Fruit fly (Drosophila melanogaster) whole organism, embryonic: Measurements from ENCODE around the gene kat80.

Source experiments
- Asciz ChIP-seq: fragments of 200-800 bp; sonication (Bioruptor generic); optimal IDR thresholded peaks from 2 replicates; lab custom pipeline; 2017; ENCODE audit warnings: missing biosample characterization, mild to moderate bottlenecking, missing genetic modification characterization, missing genetic modification reagents
- Awh ChIP-seq: fragments of 200-800 bp; sonication (Bioruptor generic); IDR thresholded peaks from 2 replicates; pipeline ENCODE4, ENCODE4 v1.3.6; 2022; ENCODE audit warnings: missing biosample characterization, missing genetic modification characterization
- CG11504 ChIP-seq: fragments of 200-800 bp; sonication (Bioruptor generic); optimal IDR thresholded peaks from 3 replicates; lab custom pipeline; 2019; ENCODE audit warnings: missing biosample characterization, mild to moderate bottlenecking, missing genetic modification characterization, moderate library complexity
- CG13287 ChIP-seq: fragments of 200-800 bp; sonication (Bioruptor generic); IDR thresholded peaks from 2 replicates; pipeline ENCODE4 v1.3.6; 2022; ENCODE audit warnings: missing biosample characterization, missing genetic modification characterization; ENCODE audit not compliant: partially characterized antibody
- CG15514 ChIP-seq: fragments of 200-800 bp; sonication (Bioruptor generic); optimal IDR thresholded peaks from 3 replicates; lab custom pipeline; 2017; ENCODE audit warnings: missing biosample characterization, missing genetic modification characterization, mild to moderate bottlenecking, moderate library complexity, missing genetic modification reagents
- CG15696 ChIP-seq: fragments of 200-800 bp; sonication (Bioruptor generic); optimal IDR thresholded peaks from 2 replicates; lab custom pipeline; 2019; ENCODE audit warnings: missing biosample characterization, mild to moderate bottlenecking, missing genetic modification characterization, moderate library complexity
- CG17385 ChIP-seq: fragments of 200-800 bp; sonication (Bioruptor generic); optimal IDR thresholded peaks from 3 replicates; lab custom pipeline; 2018; ENCODE audit warnings: missing biosample characterization, mild to moderate bottlenecking, missing genetic modification characterization
- CG32767 ChIP-seq: fragments of 200-800 bp; sonication (Bioruptor generic); IDR thresholded peaks from 2 replicates; pipeline ENCODE4 v1.3.6; 2022; ENCODE audit warnings: missing biosample characterization, missing genetic modification characterization
- CG33213 ChIP-seq: fragments of 200-800 bp; sonication (Bioruptor generic); optimal IDR thresholded peaks from 3 replicates; lab custom pipeline; 2016; ENCODE audit warnings: missing biosample characterization, missing genetic modification characterization
- CG34422 ChIP-seq: fragments of 200-800 bp; sonication (Bioruptor generic); IDR thresholded peaks from 3 replicates; pipeline ENCODE4 v1.3.6; 2022; ENCODE audit warnings: missing biosample characterization, missing genetic modification characterization
- CG4328 ChIP-seq: fragments of 200-800 bp; sonication (Bioruptor generic); optimal IDR thresholded peaks from 3 replicates; lab custom pipeline; 2017; ENCODE audit warnings: missing biosample characterization, missing genetic modification reagents, missing genetic modification characterization
- CG43689 ChIP-seq: fragments of 200-800 bp; sonication (Bioruptor generic); IDR thresholded peaks from 2 replicates; pipeline ENCODE4 v1.3.6; 2022; ENCODE audit warnings: missing biosample characterization, missing genetic modification characterization
- CG5180 ChIP-seq: fragments of 200-800 bp; sonication (Bioruptor generic); optimal IDR thresholded peaks from 3 replicates; lab custom pipeline; 2017; ENCODE audit warnings: missing biosample characterization, missing genetic modification characterization, mild to moderate bottlenecking, moderate library complexity, missing genetic modification reagents
- CG5953 ChIP-seq: fragments of 200-800 bp; sonication (Bioruptor generic); IDR thresholded peaks from 2 replicates; pipeline ENCODE4 v1.3.6; 2022; ENCODE audit warnings: missing biosample characterization, missing genetic modification characterization
- CG6813 ChIP-seq: fragments of 200-800 bp; sonication (Bioruptor generic); optimal IDR thresholded peaks from 2 replicates; lab custom pipeline; 2017; ENCODE audit warnings: missing biosample characterization, missing genetic modification characterization, mild to moderate bottlenecking, moderate library complexity, missing genetic modification reagents
- CG7839 ChIP-seq: fragments of 200-800 bp; sonication (Bioruptor generic); optimal IDR thresholded peaks from 3 replicates; lab custom pipeline; 2018; ENCODE audit warnings: missing biosample characterization, mild to moderate bottlenecking, missing genetic modification characterization, moderate library complexity
- CG9609 ChIP-seq: fragments of 200-800 bp; sonication (Bioruptor generic); optimal IDR thresholded peaks from 3 replicates; lab custom pipeline; 2016; ENCODE audit warnings: missing biosample characterization, missing genetic modification characterization
- CG9817 ChIP-seq: fragments of 200-800 bp; sonication (Bioruptor generic); optimal IDR thresholded peaks from 2 replicates; lab custom pipeline; 2018; ENCODE audit warnings: missing biosample characterization, mild to moderate bottlenecking, missing genetic modification characterization, moderate library complexity
- CHES-1-like ChIP-seq: fragments of 200-800 bp; sonication (Bioruptor generic); optimal IDR thresholded peaks from 2 replicates; lab custom pipeline; 2016; ENCODE audit warnings: missing biosample characterization, missing genetic modification characterization
- D ChIP-seq, 2 experiments: fragments of 200-800 bp in 1 of 2; fragments of >200 bp in 1 of 2; sonication (Bioruptor generic) in 1 of 2; optimal IDR thresholded peaks; 2 replicates in 1 of 2; 3 replicates in 1 of 2; lab custom pipeline; 2017; ENCODE audit warnings: mild to moderate bottlenecking in 1 of 2, missing biosample characterization in 1 of 2, missing genetic modification characterization in 1 of 2, missing genetic modification reagents in 1 of 2
- HLHmδ ChIP-seq: fragments of 200-800 bp; sonication (Bioruptor generic); optimal IDR thresholded peaks from 2 replicates; lab custom pipeline; 2018; ENCODE audit warnings: missing biosample characterization, mild to moderate bottlenecking, missing genetic modification characterization, moderate library complexity
- Hey ChIP-seq: fragments of 200-800 bp; sonication (Bioruptor generic); optimal IDR thresholded peaks from 3 replicates; lab custom pipeline; 2018; ENCODE audit warnings: missing biosample characterization, mild to moderate bottlenecking, missing genetic modification characterization
- Jarid2 ChIP-seq: fragments of 200-800 bp; sonication (Bioruptor generic); optimal IDR thresholded peaks from 3 replicates; lab custom pipeline; 2017; ENCODE audit warnings: mild to moderate bottlenecking, missing biosample characterization, missing genetic modification reagents, missing genetic modification characterization
- NFAT ChIP-seq: fragments of 200-800 bp; sonication (Bioruptor generic); IDR thresholded peaks from 2 replicates; pipeline ENCODE4 v1.3.6; 2022; ENCODE audit warnings: missing biosample characterization, missing genetic modification characterization
- Pdp1 ChIP-seq, 2 experiments: fragments of 200-800 bp; sonication (Bioruptor generic); optimal IDR thresholded peaks; 3 replicates each; lab custom pipeline; 2016; ENCODE audit warnings: missing biosample characterization in 2 of 2, missing genetic modification characterization in 2 of 2, mild to moderate bottlenecking in 1 of 2, moderate library complexity in 1 of 2
- Ravus ChIP-seq: fragments of 200-800 bp; sonication (Bioruptor generic); IDR thresholded peaks from 2 replicates; pipeline ENCODE4 v1.3.6; 2022; ENCODE audit warnings: missing biosample characterization, missing genetic modification characterization
- Sry-β ChIP-seq: fragments of 200-800 bp; sonication (Bioruptor generic); optimal IDR thresholded peaks from 2 replicates; lab custom pipeline; 2018; ENCODE audit warnings: missing biosample characterization, mild to moderate bottlenecking, missing genetic modification characterization, moderate library complexity
- Stat92E ChIP-seq, 3 experiments: fragments of >200 bp in 2 of 3; fragments of 200-800 bp in 1 of 3; sonication (Bioruptor generic) in 1 of 3; optimal IDR thresholded peaks; 2 replicates each; lab custom pipeline; 2017 to 2019; ENCODE audit warnings: missing biosample characterization in 3 of 3, missing genetic modification characterization in 3 of 3, mild to moderate bottlenecking in 1 of 3, moderate library complexity in 1 of 3
- Tbp ChIP-seq: fragments of >200 bp; optimal IDR thresholded peaks from 2 replicates; lab custom pipeline; 2018; ENCODE audit warnings: missing biosample characterization, missing genetic modification characterization
- Xrp1 ChIP-seq: fragments of 200-800 bp; sonication (Bioruptor generic); IDR thresholded peaks from 2 replicates; pipeline ENCODE4 v1.3.6; 2022; ENCODE audit warnings: missing biosample characterization, missing genetic modification characterization
- aop ChIP-seq: fragments of 200-800 bp; sonication (Bioruptor generic); IDR thresholded peaks from 2 replicates; pipeline ENCODE4 v1.3.6; 2022; ENCODE audit warnings: missing biosample characterization, missing genetic modification characterization
- cad ChIP-seq: fragments of >200 bp; optimal IDR thresholded peaks from 2 replicates; lab custom pipeline; 2017; ENCODE audit warnings: missing biosample characterization, missing genetic modification characterization
- chinmo ChIP-seq: fragments of 200-800 bp; sonication (Bioruptor generic); IDR thresholded peaks from 4 replicates; pipeline ENCODE4 v1.3.6; 2022; ENCODE audit warnings: missing biosample characterization, missing genetic modification characterization; ENCODE audit not compliant: partially characterized antibody
- crc ChIP-seq: fragments of 200-800 bp; sonication (Bioruptor generic); optimal IDR thresholded peaks from 2 replicates; lab custom pipeline; 2016; ENCODE audit warnings: missing biosample characterization, missing genetic modification characterization
- crp ChIP-seq, 2 experiments: fragments of 200-800 bp; sonication (Bioruptor generic); optimal IDR thresholded peaks; 2 replicates in 1 of 2; 3 replicates in 1 of 2; lab custom pipeline; 2017; ENCODE audit warnings: missing biosample characterization in 2 of 2, missing genetic modification characterization in 2 of 2, mild to moderate bottlenecking in 1 of 2, moderate library complexity in 1 of 2
- gsb-n ChIP-seq: fragments of 200-800 bp; sonication (Bioruptor generic); optimal IDR thresholded peaks from 3 replicates; lab custom pipeline; 2018; ENCODE audit warnings: missing biosample characterization, mild to moderate bottlenecking, missing genetic modification characterization
- h ChIP-seq: fragments of >200 bp; optimal IDR thresholded peaks from 2 replicates; lab custom pipeline; 2017
- insv ChIP-seq, 2 experiments: fragments of 200-800 bp; sonication (Bioruptor generic); optimal IDR thresholded peaks; 3 replicates each; lab custom pipeline; 2016 to 2018; ENCODE audit warnings: missing biosample characterization in 2 of 2, missing genetic modification characterization in 2 of 2
- jumu ChIP-seq: fragments of 200-800 bp; sonication (Bioruptor generic); optimal IDR thresholded peaks from 3 replicates; lab custom pipeline; 2016; ENCODE audit warnings: missing biosample characterization, missing genetic modification characterization
- knrl ChIP-seq: fragments of 200-800 bp; sonication (Bioruptor generic); IDR thresholded peaks from 3 replicates; pipeline ENCODE4 v1.3.6; 2022; ENCODE audit warnings: missing biosample characterization, missing genetic modification characterization; ENCODE audit not compliant: partially characterized antibody
- nmo ChIP-seq: fragments of 200-800 bp; sonication (Bioruptor generic); optimal IDR thresholded peaks from 2 replicates; lab custom pipeline; 2018; ENCODE audit warnings: missing biosample characterization, mild to moderate bottlenecking, missing genetic modification characterization, moderate library complexity
- pfk ChIP-seq: fragments of 200-800 bp; sonication (Bioruptor generic); optimal IDR thresholded peaks from 2 replicates; lab custom pipeline; 2018; ENCODE audit warnings: missing biosample characterization, mild to moderate bottlenecking, missing genetic modification characterization, moderate library complexity
- seq ChIP-seq: fragments of 200-800 bp; sonication (Bioruptor generic); IDR thresholded peaks from 2 replicates; pipeline ENCODE4 v1.3.6; 2022; ENCODE audit warnings: missing biosample characterization, missing genetic modification characterization
- sob ChIP-seq: fragments of 200-800 bp; sonication (Bioruptor generic); IDR thresholded peaks from 2 replicates; pipeline ENCODE4 v1.3.6; 2022; ENCODE audit warnings: missing biosample characterization, missing genetic modification characterization
- sqz ChIP-seq: fragments of 200-800 bp; sonication (Bioruptor generic); optimal IDR thresholded peaks from 3 replicates; lab custom pipeline; 2018; ENCODE audit warnings: missing biosample characterization, mild to moderate bottlenecking, missing genetic modification characterization
- tna ChIP-seq: fragments of 200-800 bp; sonication (Bioruptor generic); IDR thresholded peaks from 2 replicates; pipeline ENCODE4 v1.3.6; 2022; ENCODE audit warnings: missing biosample characterization, missing genetic modification characterization; ENCODE audit not compliant: partially characterized antibody
- unpg ChIP-seq: fragments of 200-800 bp; sonication (Bioruptor generic); optimal IDR thresholded peaks from 3 replicates; lab custom pipeline; 2018; ENCODE audit warnings: missing biosample characterization, mild to moderate bottlenecking, missing genetic modification characterization, moderate library complexity
- zfh1 ChIP-seq: fragments of 200-800 bp; sonication (Bioruptor generic); IDR thresholded peaks from 3 replicates; pipeline ENCODE4 v1.3.6; 2022; ENCODE audit warnings: missing biosample characterization, missing genetic modification characterization

The kat80 gene

DNA sequence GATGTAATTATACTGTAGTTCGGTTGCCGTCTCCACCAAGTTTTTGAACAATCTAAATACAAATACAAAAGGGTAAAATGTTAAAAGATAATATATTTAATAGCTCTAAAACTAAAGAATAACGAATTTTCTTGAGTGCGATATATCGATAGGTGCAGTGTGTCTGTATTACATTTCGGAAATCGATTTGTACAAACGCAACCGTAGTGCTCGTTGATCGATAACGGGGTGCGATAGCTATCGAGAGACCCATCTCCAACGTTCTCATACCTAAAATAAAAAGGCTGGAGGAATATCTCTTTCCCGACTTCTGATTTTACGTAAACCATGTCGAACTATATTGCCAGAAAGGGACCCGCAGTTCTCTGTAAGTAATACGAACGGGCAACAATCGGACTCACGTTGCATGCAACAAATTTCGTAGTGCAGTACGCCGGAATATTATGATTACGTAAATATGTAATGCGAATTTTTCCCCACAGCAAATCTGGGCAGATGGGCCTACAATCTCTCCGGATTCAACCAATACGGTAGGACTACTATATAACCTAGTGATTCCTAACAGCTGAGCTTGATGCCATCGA is 10.2 kb upstream of the kat80 start, which contains the start of gene UQCR-14 (continued):
- no peak for TF ChIP-seq gsb-n
- TF ChIP-seq CG32767 (GFP tag; lab: Robert Waterston, UW): peak; percentile 30; the same call in 1 of the 2 replicates
- no peak for TF ChIP-seq Sry-β (GFP tag; lab: Kevin White, UChicago)
- no peak for TF ChIP-seq CG17385 (GFP tag; lab: Kevin White, UChicago)
- no peak for TF ChIP-seq Asciz
- no peak for TF ChIP-seq h
- 0 out of 2 replicates have a peak, but pooled peaks have one; percentile 6 for TF ChIP-seq CG5953 (GFP tag; lab: Robert Waterston, UW)
- TF ChIP-seq seq: no peak
- TF ChIP-seq CG15696 (tag; lab: Kevin White, UChicago): no peak
- peak in 1 of 2 experiments; percentile 16 for TF ChIP-seq crp (GFP tag; optimal IDR thresholded peaks at IDR 0.05; lab: Kevin White, UChicago)
- no peak for TF ChIP-seq CG4328
- peak; percentile 98 for TF ChIP-seq CG13287 (GFP tag; lab: Robert Waterston, UW)
- no peak for TF ChIP-seq Awh (GFP tag; lab: Robert Waterston, UW)
- no peak for TF ChIP-seq Stat92E (GFP tag; optimal IDR thresholded peaks at IDR 0.05; lab: Kevin White, UChicago)
- peak; percentile 65 for TF ChIP-seq pfk (GFP tag; lab: Kevin White, UChicago)
- no peak for TF ChIP-seq HLHmδ (GFP tag; lab: Kevin White, UChicago)
- no peak for TF ChIP-seq jumu (GFP tag; lab: Kevin White, UChicago)
- TF ChIP-seq Hey: no peak
- peak; percentile 98 for TF ChIP-seq chinmo (GFP tag; lab: Robert Waterston, UW)
- TF ChIP-seq tna (GFP tag; lab: Robert Waterston, UW): peak; percentile 97
- TF ChIP-seq sqz (GFP tag; lab: Kevin White, UChicago): no peak
- no peak for TF ChIP-seq Jarid2 (GFP tag; lab: Kevin White, UChicago)
- TF ChIP-seq insv (GFP tag; optimal IDR thresholded peaks at IDR 0.05; lab: Kevin White, UChicago): peak in 1 of 2 experiments; percentile 2
- TF ChIP-seq CG15514: peak; percentile 86
- TF ChIP-seq CG5180: no peak
- TF ChIP-seq cad (GFP tag; lab: Kevin White, UChicago): no peak
- TF ChIP-seq D (optimal IDR thresholded peaks at IDR 0.05; lab: Kevin White, UChicago): no peak
- TF ChIP-seq D (GFP tag; optimal IDR thresholded peaks at IDR 0.05; lab: Kevin White, UChicago): no peak
- TF ChIP-seq CG7839 (tag; lab: Kevin White, UChicago): no peak
- TF ChIP-seq CG33213 (GFP tag; lab: Kevin White, UChicago): peak; percentile 19
- TF ChIP-seq CG34422: 0 out of 3 replicates have a peak, but pooled peaks have one; percentile 44
- no peak for TF ChIP-seq Tbp
- TF ChIP-seq sob (GFP tag; lab: Robert Waterston, UW): peak; percentile 33; the same call in 1 of the 2 replicates
- TF ChIP-seq Xrp1 (GFP tag; lab: Robert Waterston, UW): no peak
- TF ChIP-seq aop (GFP tag; lab: Robert Waterston, UW): no peak
- no peak for TF ChIP-seq CG9609 (GFP tag; lab: Kevin White, UChicago)
- TF ChIP-seq CG6813 (GFP tag; lab: Kevin White, UChicago): no peak
- no peak for TF ChIP-seq CG9817 (tag; lab: Kevin White, UChicago)
- TF ChIP-seq nmo (GFP tag; lab: Kevin White, UChicago): peak; percentile 58
- peak; percentile 96 for TF ChIP-seq knrl
- peak; percentile 28 for TF ChIP-seq CHES-1-like (GFP tag; lab: Kevin White, UChicago)
- no peak for TF ChIP-seq unpg (GFP tag; lab: Kevin White, UChicago)
- TF ChIP-seq CG11504 (tag; lab: Kevin White, UChicago): no peak
- peak; percentile 13 to 95 for TF ChIP-seq Pdp1 (GFP tag; optimal IDR thresholded peaks at IDR 0.05; lab: Kevin White, UChicago)
- TF ChIP-seq Ravus: no peak
- TF ChIP-seq crc (GFP tag; lab: Kevin White, UChicago): no peak
- TF ChIP-seq CG43689 (GFP tag; lab: Robert Waterston, UW): no peak
- no peak for TF ChIP-seq zfh1 (GFP tag; lab: Robert Waterston, UW)
- TF ChIP-seq NFAT (GFP tag; lab: Robert Waterston, UW): peak; percentile 36; the same call in 1 of the 2 replicates
